Fruit fly (Drosophila melanogaster) S2 (cell line): ENCODE measurements around the gene CG5577.
A peak's percentile ranks its signal among the peaks of the same experiment; 100 is the strongest.
"Not testable (repeated sequence)": the region's sequence is repeated elsewhere in the genome, so short reads cannot be mapped to it uniquely, and the experiment has no call there.

ENCODE experiments used
- CG8478 ChIP-seq: fragments of >200 bp; optimal IDR thresholded peaks from 2 replicates; lab custom pipeline; 2018
- CTCF ChIP-seq, 2 experiments: fragments of >200 bp; optimal IDR thresholded peaks; 2 replicates each; lab custom pipeline; 2018

CG5577 gene

dm6 chr3L:17841085-17841606, at the start of gene CG5577:
Gene CG5577 (minus strand): TSS chr3L:17841427.
- TF ChIP-seq CG8478 (no peak), CTCF (optimal IDR thresholded peaks at IDR 0.05; lab: Kevin White, UChicago) (no peak)

- TF ChIP-seq CG8478 (no peak), CTCF (optimal IDR thresholded peaks at IDR 0.05; lab: Kevin White, UChicago) (no peak)
Measured at dm6 chr3L:17887393-17887792, 46.2 kb upstream of the CG5577 start, which contains the start of gene CG7402. Gene CG7402 (plus strand): TSS chr3L:17887705.

dm6 chr3L:17886545-17886944, 45.3 kb upstream of the CG5577 start, which contains the start of gene CG16775:
Gene CG16775 (minus strand): TSS chr3L:17886645.
- no peak for TF ChIP-seq CTCF (optimal IDR thresholded peaks at IDR 0.05; lab: Kevin White, UChicago)
- no peak for TF ChIP-seq CG8478

- TF ChIP-seq CTCF (optimal IDR thresholded peaks at IDR 0.05; lab: Kevin White, UChicago) (no peak), CG8478 (no peak)
Measured at dm6 chr3L:17884276-17884675, 43.0 kb upstream of the CG5577 start, which contains the start of gene CG5506. Gene CG5506 (minus strand): TSS chr3L:17884376.

dm6 chr3L:17878781-17879360, 37.6 kb upstream of the CG5577 start, which contains the start of gene CG7408:
Gene CG7408 (plus strand): TSS chr3L:17879096.
- TF ChIP-seq CTCF (optimal IDR thresholded peaks at IDR 0.05; lab: Kevin White, UChicago) (no peak), CG8478 (no peak)

dm6 chr3L:17858174-17858573, 16.9 kb upstream of the CG5577 start, which contains the start of gene CG34002:
Gene CG34002 (plus strand): TSS chr3L:17858474.
- not testable (repeated sequence) for TF ChIP-seq CG8478; CTCF (optimal IDR thresholded peaks at IDR 0.05; lab: Kevin White, UChicago)

dm6 chr3L:17856655-17857479, 15.6 kb upstream of the CG5577 start, which contains the start of gene CG5535:
Gene CG5535 (minus strand): TSS chr3L:17856794.
- TF ChIP-seq CTCF (optimal IDR thresholded peaks at IDR 0.05; lab: Kevin White, UChicago), result no peak
- TF ChIP-seq CG8478, result no peak

- TF ChIP-seq CG8478 (no peak), CTCF (optimal IDR thresholded peaks at IDR 0.05; lab: Kevin White, UChicago) (no peak)
Measured at dm6 chr3L:17849517-17849916, 8.3 kb upstream of the CG5577 start, which contains the start of gene TrpRS-m. Gene TrpRS-m (plus strand): TSS chr3L:17849727.

dm6 chr3L:17846982-17847355, 5.7 kb upstream of the CG5577 start:
- TF ChIP-seq CG8478, result no peak
- TF ChIP-seq CTCF (optimal IDR thresholded peaks at IDR 0.05; lab: Kevin White, UChicago), result no peak

dm6 chr3L:17846169-17846981, 5.1 kb upstream of the CG5577 start, which contains the start of the genes MED19 and CG7430:
Gene MED19 (minus strand): TSS chr3L:17846501.
Gene CG7430 (plus strand): TSS chr3L:17846916.
- peak; percentile 19 to 28 for TF ChIP-seq CTCF (optimal IDR thresholded peaks at IDR 0.05; lab: Kevin White, UChicago)
- TF ChIP-seq CG8478, result no peak

dm6 chr3L:17842892-17843703, 1.9 kb upstream of the CG5577 start, which contains the start of gene CG5567:
Gene CG5567 (minus strand): TSS chr3L:17843544.
- TF ChIP-seq CTCF (optimal IDR thresholded peaks at IDR 0.05; lab: Kevin White, UChicago) (no peak), CG8478 (no peak)

- no peak for TF ChIP-seq CG8478
- no peak for TF ChIP-seq CTCF (optimal IDR thresholded peaks at IDR 0.05; lab: Kevin White, UChicago)
Measured at dm6 chr3L:17835074-17835473, 6.2 kb downstream of the CG5577 start, which contains the start of gene CG32189. Gene CG32189 (minus strand): TSS chr3L:17835174.

- TF ChIP-seq CTCF (optimal IDR thresholded peaks at IDR 0.05; lab: Kevin White, UChicago) (no peak), CG8478 (no peak)
Measured at dm6 chr3L:17833525-17833924, 7.7 kb downstream of the CG5577 start, which contains the start of gene CG32188. Gene CG32188 (minus strand): TSS chr3L:17833625.
